Fruit fly (Drosophila melanogaster) whole organism, embryonic: ENCODE results near the gene Gnf1.
A peak's percentile ranks its signal among the peaks of the same experiment; 100 is the strongest.

Experiments
- B-H1 ChIP-seq: fragments of 200-800 bp; sonication (Bioruptor generic); IDR thresholded peaks from 3 replicates; pipeline ENCODE4 v1.3.6; 2022; ENCODE audit warnings: missing biosample characterization, missing genetic modification characterization
- C15 ChIP-seq: fragments of 200-800 bp; sonication (Bioruptor generic); IDR thresholded peaks from 3 replicates; pipeline ENCODE4 v1.3.6; 2022; ENCODE audit warnings: missing biosample characterization, missing genetic modification characterization
- CG11093 ChIP-seq: fragments of 200-800 bp; sonication (Bioruptor generic); IDR thresholded peaks from 3 replicates; pipeline ENCODE4 v1.3.6; 2022; ENCODE audit warnings: missing biosample characterization, missing genetic modification characterization
- CG11247 ChIP-seq: fragments of 200-800 bp; sonication (Bioruptor generic); IDR thresholded peaks from 2 replicates; pipeline ENCODE4 v1.3.6; 2022; ENCODE audit warnings: missing biosample characterization, missing genetic modification characterization
- CG11398 ChIP-seq: fragments of 200-800 bp; sonication (Bioruptor generic); optimal IDR thresholded peaks from 2 replicates; lab custom pipeline; 2016; ENCODE audit warnings: missing biosample characterization, missing genetic modification characterization
- CG13624 ChIP-seq: fragments of 200-800 bp; sonication (Bioruptor generic); optimal IDR thresholded peaks from 2 replicates; lab custom pipeline; 2016; ENCODE audit warnings: missing biosample characterization, missing genetic modification characterization
- CG17186 ChIP-seq: fragments of 200-800 bp; sonication (Bioruptor generic); optimal IDR thresholded peaks from 3 replicates; lab custom pipeline; 2017; ENCODE audit warnings: missing biosample characterization, missing genetic modification reagents, missing genetic modification characterization
- CG17359 ChIP-seq: fragments of 200-800 bp; sonication (Bioruptor generic); optimal IDR thresholded peaks from 3 replicates; lab custom pipeline; 2018; ENCODE audit warnings: missing biosample characterization, mild to moderate bottlenecking, missing genetic modification characterization, moderate library complexity
- CG18599 ChIP-seq: fragments of 200-800 bp; sonication (Bioruptor generic); optimal IDR thresholded peaks from 3 replicates; lab custom pipeline; 2017; ENCODE audit warnings: missing biosample characterization, missing genetic modification characterization, mild to moderate bottlenecking, moderate library complexity, missing genetic modification reagents
- CG18764 ChIP-seq: fragments of 200-800 bp; sonication (Bioruptor generic); optimal IDR thresholded peaks from 3 replicates; lab custom pipeline; 2016; ENCODE audit warnings: missing biosample characterization, missing genetic modification characterization
- CG31224 ChIP-seq: fragments of 200-800 bp; sonication (Bioruptor generic); IDR thresholded peaks from 2 replicates; pipeline ENCODE4 v1.3.6; 2022; ENCODE audit warnings: missing biosample characterization, missing genetic modification characterization
- CG31388 ChIP-seq: fragments of 200-800 bp; sonication (Bioruptor generic); optimal IDR thresholded peaks from 2 replicates; lab custom pipeline; 2016; ENCODE audit warnings: missing biosample characterization, missing genetic modification characterization
- CG31441 ChIP-seq: fragments of 200-800 bp; sonication (Bioruptor generic); IDR thresholded peaks from 2 replicates; pipeline ENCODE4 v1.3.6; 2022; ENCODE audit warnings: missing biosample characterization, missing genetic modification characterization
- CG3995 ChIP-seq: fragments of 200-800 bp; sonication (Bioruptor generic); optimal IDR thresholded peaks from 3 replicates; lab custom pipeline; 2016; ENCODE audit warnings: missing biosample characterization, missing genetic modification characterization
- CG42726 ChIP-seq: fragments of 200-800 bp; sonication (Bioruptor generic); IDR thresholded peaks from 2 replicates; pipeline ENCODE4 v1.3.6; 2022; ENCODE audit warnings: missing biosample characterization, missing genetic modification characterization; ENCODE audit not compliant: partially characterized antibody
- CG7271 ChIP-seq: fragments of 200-800 bp; sonication (Bioruptor generic); optimal IDR thresholded peaks from 2 replicates; lab custom pipeline; 2018; ENCODE audit warnings: missing biosample characterization, mild to moderate bottlenecking, missing genetic modification characterization, moderate library complexity
- CG7786 ChIP-seq: fragments of 200-800 bp; sonication (Bioruptor generic); optimal IDR thresholded peaks from 2 replicates; lab custom pipeline; 2016; ENCODE audit warnings: missing biosample characterization, missing genetic modification characterization
- CG8290 ChIP-seq, 3 experiments: fragments of 200-800 bp; sonication (Bioruptor generic); optimal IDR thresholded peaks; 2 replicates each; lab custom pipeline; 2016 to 2019; ENCODE audit warnings: missing biosample characterization in 3 of 3, missing genetic modification characterization in 3 of 3, mild to moderate bottlenecking in 2 of 3, moderate library complexity in 1 of 3
- CG9609 ChIP-seq: fragments of 200-800 bp; sonication (Bioruptor generic); optimal IDR thresholded peaks from 3 replicates; lab custom pipeline; 2016; ENCODE audit warnings: missing biosample characterization, missing genetic modification characterization
- CTCF ChIP-seq: fragments of 200-800 bp; sonication (Bioruptor generic); optimal IDR thresholded peaks from 2 replicates; lab custom pipeline; 2017; ENCODE audit warnings: missing biosample characterization, mild to moderate bottlenecking, missing genetic modification characterization, moderate library complexity
- Dad ChIP-seq: fragments of 200-800 bp; sonication (Bioruptor generic); optimal IDR thresholded peaks from 3 replicates; lab custom pipeline; 2016; ENCODE audit warnings: missing biosample characterization, missing genetic modification characterization
- Dll ChIP-seq: fragments of 200-800 bp; sonication (Bioruptor generic); IDR thresholded peaks from 4 replicates; pipeline ENCODE4 v1.3.6; 2022; ENCODE audit warnings: missing biosample characterization, missing genetic modification characterization; ENCODE audit not compliant: partially characterized antibody
- E2f2 ChIP-seq: fragments of 200-800 bp; sonication (Bioruptor generic); IDR thresholded peaks from 2 replicates; pipeline ENCODE4 v1.3.6; 2022; ENCODE audit warnings: missing biosample characterization, missing genetic modification characterization
- Gug ChIP-seq: fragments of 200-800 bp; sonication (Bioruptor generic); IDR thresholded peaks from 4 replicates; pipeline ENCODE4 v1.3.6; 2022; ENCODE audit warnings: missing biosample characterization, missing genetic modification characterization
- HHEX ChIP-seq: fragments of 200-800 bp; sonication (Bioruptor generic); optimal IDR thresholded peaks from 3 replicates; lab custom pipeline; 2017; ENCODE audit warnings: missing biosample characterization, mild to moderate bottlenecking, missing genetic modification characterization, missing genetic modification reagents
- Hr39 ChIP-seq: fragments of >200 bp; optimal IDR thresholded peaks from 2 replicates; lab custom pipeline; 2017
- Lim3 ChIP-seq: fragments of 200-800 bp; sonication (Bioruptor generic); IDR thresholded peaks from 2 replicates; pipeline ENCODE4 v1.3.6; 2022; ENCODE audit warnings: missing biosample characterization, missing genetic modification characterization
- Oaz ChIP-seq: fragments of 200-800 bp; sonication (Bioruptor generic); IDR thresholded peaks from 2 replicates; pipeline ENCODE4 v1.3.6; 2022; ENCODE audit warnings: missing biosample characterization, missing genetic modification characterization
- Opbp ChIP-seq: fragments of 200-800 bp; sonication (Bioruptor generic); IDR thresholded peaks from 3 replicates; pipeline ENCODE4 v1.3.6; 2022; ENCODE audit warnings: missing biosample characterization, missing genetic modification characterization; ENCODE audit not compliant: partially characterized antibody
- Rfx ChIP-seq: fragments of 200-800 bp; sonication (Bioruptor generic); IDR thresholded peaks from 2 replicates; pipeline ENCODE4 v1.3.6; 2022; ENCODE audit warnings: missing biosample characterization, missing genetic modification characterization
- Scr ChIP-seq: fragments of 200-800 bp; sonication (Bioruptor generic); IDR thresholded peaks from 2 replicates; pipeline ENCODE4 v1.3.6; 2022; ENCODE audit warnings: missing biosample characterization, missing genetic modification characterization; ENCODE audit not compliant: partially characterized antibody
- Spps ChIP-seq: fragments of 200-800 bp; sonication (Bioruptor generic); optimal IDR thresholded peaks from 2 replicates; lab custom pipeline; 2018; ENCODE audit warnings: missing biosample characterization, mild to moderate bottlenecking, missing genetic modification characterization
- Sry-δ ChIP-seq: fragments of 200-800 bp; sonication (Bioruptor generic); optimal IDR thresholded peaks from 2 replicates; lab custom pipeline; 2016; ENCODE audit warnings: missing biosample characterization, missing genetic modification characterization
- Ssrp ChIP-seq: fragments of 200-800 bp; sonication (Bioruptor generic); optimal IDR thresholded peaks from 2 replicates; lab custom pipeline; 2018; ENCODE audit warnings: missing biosample characterization, mild to moderate bottlenecking, missing genetic modification characterization, moderate library complexity
- ase ChIP-seq: fragments of 200-800 bp; sonication (Bioruptor generic); IDR thresholded peaks from 3 replicates; pipeline ENCODE4 v1.3.6; 2022; ENCODE audit warnings: missing biosample characterization, missing genetic modification characterization
- btn ChIP-seq: fragments of 200-800 bp; sonication (Bioruptor generic); optimal IDR thresholded peaks from 2 replicates; lab custom pipeline; 2016; ENCODE audit warnings: missing biosample characterization, missing genetic modification characterization
- chn ChIP-seq: fragments of 200-800 bp; sonication (Bioruptor generic); optimal IDR thresholded peaks from 2 replicates; lab custom pipeline; 2016; ENCODE audit warnings: missing biosample characterization, missing genetic modification characterization
- corto ChIP-seq: fragments of 200-800 bp; sonication (Bioruptor generic); optimal IDR thresholded peaks from 2 replicates; lab custom pipeline; 2016; ENCODE audit warnings: missing biosample characterization, mild to moderate bottlenecking, missing genetic modification characterization, moderate library complexity
- disco-r ChIP-seq: fragments of 200-800 bp; sonication (Bioruptor generic); optimal IDR thresholded peaks from 2 replicates; lab custom pipeline; 2016; ENCODE audit warnings: missing biosample characterization, missing genetic modification characterization
- dpn ChIP-seq, 2 experiments: fragments of 200-800 bp; sonication (Bioruptor generic); optimal IDR thresholded peaks; 3 replicates each; lab custom pipeline; 2016; ENCODE audit warnings: missing biosample characterization in 2 of 2, missing genetic modification characterization in 2 of 2
- esg ChIP-seq: fragments of 200-800 bp; sonication (Bioruptor generic); conservative IDR thresholded peaks from 2 replicates; pipeline ENCODE4 v1.3.6; 2022; ENCODE audit warnings: missing biosample characterization, missing genetic modification characterization
- eve ChIP-seq, 2 experiments: fragments of >200 bp; optimal IDR thresholded peaks; 2 replicates each; lab custom pipeline; 2017; ENCODE audit warnings: missing biosample characterization in 2 of 2, missing genetic modification characterization in 2 of 2
- eyg ChIP-seq: fragments of 200-800 bp; sonication (Bioruptor generic); optimal IDR thresholded peaks from 3 replicates; lab custom pipeline; 2016; ENCODE audit warnings: missing biosample characterization, missing genetic modification characterization
- fd64A ChIP-seq: fragments of 200-800 bp; sonication (Bioruptor generic); optimal IDR thresholded peaks from 3 replicates; lab custom pipeline; 2018; ENCODE audit warnings: missing biosample characterization, mild to moderate bottlenecking, missing genetic modification characterization
- hth ChIP-seq: fragments of >200 bp; optimal IDR thresholded peaks from 2 replicates; lab custom pipeline; 2017; ENCODE audit warnings: inconsistent platforms
- odd ChIP-seq: fragments of 200-800 bp; sonication (Bioruptor generic); optimal IDR thresholded peaks from 2 replicates; lab custom pipeline; 2017; ENCODE audit warnings: missing biosample characterization, mild to moderate bottlenecking, missing genetic modification characterization
- ranshi ChIP-seq: fragments of 200-800 bp; sonication (Bioruptor generic); IDR thresholded peaks from 2 replicates; pipeline ENCODE4 v1.3.6; 2022; ENCODE audit warnings: missing biosample characterization, missing genetic modification characterization
- rib ChIP-seq: fragments of 200-800 bp; sonication (Bioruptor generic); IDR thresholded peaks from 2 replicates; pipeline ENCODE4 v1.3.6; 2022; ENCODE audit warnings: missing biosample characterization, missing genetic modification characterization
- sc ChIP-seq, 3 experiments: fragments of >200 bp in 2 of 3; fragments of 200-800 bp in 1 of 3; sonication (Bioruptor generic) in 1 of 3; optimal IDR thresholded peaks; 2 replicates in 2 of 3; 3 replicates in 1 of 3; lab custom pipeline; 2017; ENCODE audit warnings: mild to moderate bottlenecking in 1 of 3, missing biosample characterization in 1 of 3, missing genetic modification characterization in 1 of 3, missing genetic modification reagents in 1 of 3
- schlank ChIP-seq: fragments of 200-800 bp; sonication (Bioruptor generic); optimal IDR thresholded peaks from 2 replicates; lab custom pipeline; 2018; ENCODE audit warnings: missing biosample characterization, mild to moderate bottlenecking, missing genetic modification characterization
- scrt ChIP-seq: fragments of 200-800 bp; sonication (Bioruptor generic); optimal IDR thresholded peaks from 2 replicates; lab custom pipeline; 2018; ENCODE audit warnings: missing biosample characterization, mild to moderate bottlenecking, missing genetic modification characterization, moderate library complexity
- slp2 ChIP-seq: fragments of 200-800 bp; sonication (Bioruptor generic); optimal IDR thresholded peaks from 2 replicates; lab custom pipeline; 2016; ENCODE audit warnings: missing biosample characterization, missing genetic modification characterization

The Gnf1 gene

dm6 chr3R:4952571-4952929 lies 46.1 kb downstream of the Gnf1 start, which contains the start of gene Ubc6 (continued):
- no peak for TF ChIP-seq Hr39 (lab: Kevin White, UChicago)
- no peak for TF ChIP-seq Opbp (GFP tag; lab: Robert Waterston, UW)
- peak; percentile 59 for TF ChIP-seq CG18599 (GFP tag; lab: Kevin White, UChicago)
- TF ChIP-seq CG17359 = peak; percentile 48
- TF ChIP-seq esg (GFP tag; lab: Robert Waterston, UW) = no peak
- TF ChIP-seq CG31388 (GFP tag; lab: Kevin White, UChicago) = no peak
- no peak for TF ChIP-seq eve (GFP tag; optimal IDR thresholded peaks at IDR 0.05; lab: Kevin White, UChicago)
- TF ChIP-seq CG17186 = peak; percentile 80
- TF ChIP-seq disco-r (GFP tag; lab: Kevin White, UChicago) = peak; percentile 19
- no peak for TF ChIP-seq Spps (tag; lab: Kevin White, UChicago)
- TF ChIP-seq Dad = peak; percentile 74
- TF ChIP-seq slp2 (GFP tag; lab: Kevin White, UChicago) = peak; percentile 56
- no peak for TF ChIP-seq CG31441
- peak; percentile 59 for TF ChIP-seq CG18764 (GFP tag; lab: Kevin White, UChicago)
- TF ChIP-seq B-H1 (GFP tag; lab: Robert Waterston, UW) = no peak
- TF ChIP-seq scrt = no peak
- TF ChIP-seq CTCF = peak; percentile 74
- peak; percentile 0 for TF ChIP-seq schlank (tag; lab: Kevin White, UChicago)
- TF ChIP-seq ase (GFP tag; lab: Robert Waterston, UW) = no peak
- TF ChIP-seq eyg (GFP tag; lab: Kevin White, UChicago) = peak; percentile 34
- peak; percentile 100 for TF ChIP-seq Sry-δ (GFP tag; lab: Kevin White, UChicago)
- TF ChIP-seq sc (optimal IDR thresholded peaks at IDR 0.05; lab: Kevin White, UChicago) = no peak
- no peak for TF ChIP-seq sc (GFP tag; optimal IDR thresholded peaks at IDR 0.05; lab: Kevin White, UChicago)
- no peak for TF ChIP-seq CG11247 (GFP tag; lab: Robert Waterston, UW)
- no peak for TF ChIP-seq Rfx (GFP tag; lab: Robert Waterston, UW)
- peak; percentile 37; the same call in 1 of the 3 replicates for TF ChIP-seq CG11093 (GFP tag; lab: Robert Waterston, UW)
- TF ChIP-seq Oaz (GFP tag; lab: Robert Waterston, UW) = no peak
- no peak for TF ChIP-seq hth
- no peak for TF ChIP-seq corto (GFP tag; lab: Kevin White, UChicago)
- peak; percentile 85 for TF ChIP-seq chn (GFP tag; lab: Kevin White, UChicago)
- peak; percentile 8 for TF ChIP-seq Ssrp (tag; lab: Kevin White, UChicago)
- no peak for TF ChIP-seq CG42726 (GFP tag; lab: Robert Waterston, UW)
- no peak for TF ChIP-seq odd (GFP tag; lab: Kevin White, UChicago)
- no peak for TF ChIP-seq Scr (GFP tag; lab: Robert Waterston, UW)
- peak; percentile 44 for TF ChIP-seq CG11398 (GFP tag; lab: Kevin White, UChicago)
- TF ChIP-seq CG8290 (GFP tag; optimal IDR thresholded peaks at IDR 0.05; lab: Kevin White, UChicago) = peak; percentile 86
- peak; percentile 40 to 91 for TF ChIP-seq CG8290 (tag; optimal IDR thresholded peaks at IDR 0.05; lab: Kevin White, UChicago)
- no peak for TF ChIP-seq CG7271
- TF ChIP-seq Gug = peak; percentile 87
- TF ChIP-seq fd64A = no peak
- peak; percentile 49 for TF ChIP-seq CG3995 (GFP tag; lab: Kevin White, UChicago)
- TF ChIP-seq rib (GFP tag; lab: Robert Waterston, UW) = no peak
- no peak for TF ChIP-seq btn (GFP tag; lab: Kevin White, UChicago)
- peak; percentile 42 for TF ChIP-seq HHEX (GFP tag; lab: Kevin White, UChicago)
- TF ChIP-seq CG7786 = peak; percentile 80
- TF ChIP-seq C15 (GFP tag; lab: Robert Waterston, UW) = no peak
- TF ChIP-seq dpn (GFP tag; optimal IDR thresholded peaks at IDR 0.05; lab: Kevin White, UChicago) = peak; percentile 70 to 84
- TF ChIP-seq Dll (GFP tag; lab: Robert Waterston, UW) = no peak
- no peak for TF ChIP-seq Lim3 (GFP tag; lab: Robert Waterston, UW)
- TF ChIP-seq CG31224 = no peak
- TF ChIP-seq E2f2 (GFP tag; lab: Robert Waterston, UW) = no peak
- TF ChIP-seq CG13624 (GFP tag; lab: Kevin White, UChicago) = peak; percentile 80
- peak; percentile 79 for TF ChIP-seq CG9609
- TF ChIP-seq ranshi (GFP tag; lab: Robert Waterston, UW) = no peak
